Fruit fly (Drosophila melanogaster): Measurements from ENCODE around the gene CG9743.

CG9743 gene

dm6 chr3R:30203104-30203986, 547 bp upstream of the CG9743 start (continued):
- peak; percentile 93 for TF ChIP-seq sima (GFP tag; optimal IDR thresholded peaks at IDR 0.05)
- peak; percentile 94 for TF ChIP-seq CG18262 (tag; optimal IDR thresholded peaks at IDR 0.05)
- no peak for TF ChIP-seq CG42726 (GFP tag; IDR thresholded peaks at IDR 0.05; ENCODE audit: partially characterized antibody)
- TF ChIP-seq CG15011 (GFP tag; optimal IDR thresholded peaks at IDR 0.05), result peak; percentile 94
- TF ChIP-seq Hr39 (optimal IDR thresholded peaks at IDR 0.05), result no peak
- TF ChIP-seq CG12236 (GFP tag; optimal IDR thresholded peaks at IDR 0.05), result peak; percentile 82
- peak; percentile 97 for TF ChIP-seq fd96Cb (tag; optimal IDR thresholded peaks at IDR 0.05)
- TF ChIP-seq CG14441 (GFP tag; IDR thresholded peaks at IDR 0.05), result peak; percentile 92
- TF ChIP-seq CG13775 (GFP tag; optimal IDR thresholded peaks at IDR 0.05), result peak; percentile 85
- TF ChIP-seq CG1603 (tag; optimal IDR thresholded peaks at IDR 0.05), result peak; percentile 96
- peak; percentile 76 for TF ChIP-seq ash1 (GFP tag; optimal IDR thresholded peaks at IDR 0.05)
- TF ChIP-seq Aef1 (GFP tag; IDR thresholded peaks at IDR 0.05), result peak; percentile 98

dm6 chr3R:30201064-30201463, 1.7 kb downstream of the CG9743 start:
- TF ChIP-seq Hr78 (GFP tag; optimal IDR thresholded peaks at IDR 0.05) (no peak), org-1 (GFP tag; optimal IDR thresholded peaks at IDR 0.05) (no peak), CG15011 (GFP tag; optimal IDR thresholded peaks at IDR 0.05) (no peak), CG32532 (GFP tag; IDR thresholded peaks at IDR 0.05) (0 out of 2 replicates have a peak, but pooled peaks have one; percentile 15), Atf3 (GFP tag; optimal IDR thresholded peaks at IDR 0.05) (no peak), BEAF-32 (GFP tag; optimal IDR thresholded peaks at IDR 0.05) (no peak), CG17612 (GFP tag; IDR thresholded peaks at IDR 0.05) (no peak), Side (GFP tag; optimal IDR thresholded peaks at IDR 0.05) (no peak), kay (GFP tag; optimal IDR thresholded peaks at IDR 0.05) (no peak), CG7357 (GFP tag; IDR thresholded peaks at IDR 0.05) (no peak), fd3F (GFP tag; optimal IDR thresholded peaks at IDR 0.05) (no peak), kni (GFP tag; optimal IDR thresholded peaks at IDR 0.05) (no peak), Spps (tag; optimal IDR thresholded peaks at IDR 0.05) (no peak), GATAe (GFP tag; conservative IDR thresholded peaks at IDR 0.05) (peak; percentile 23), Dbx (GFP tag; IDR thresholded peaks at IDR 0.05) (no peak), nom (GFP tag; optimal IDR thresholded peaks at IDR 0.05) (no peak), Dad (GFP tag; optimal IDR thresholded peaks at IDR 0.05) (no peak), so (GFP tag; IDR thresholded peaks at IDR 0.05) (no peak), da (GFP tag; optimal IDR thresholded peaks at IDR 0.05) (no peak), sd (tag; optimal IDR thresholded peaks at IDR 0.05) (peak; percentile 79), Deaf1 (tag; optimal IDR thresholded peaks at IDR 0.05) (no peak), vnd (GFP tag; IDR thresholded peaks at IDR 0.05; ENCODE audit: partially characterized antibody) (0 out of 3 replicates have a peak, but pooled peaks have one; percentile 37), sug (tag; optimal IDR thresholded peaks at IDR 0.05) (peak; percentile 95), CG1024 (GFP tag; IDR thresholded peaks at IDR 0.05) (no peak), zfh2 (GFP tag; optimal IDR thresholded peaks at IDR 0.05) (no peak), emc (GFP tag; optimal IDR thresholded peaks at IDR 0.05) (no peak), hbn (GFP tag; IDR thresholded peaks at IDR 0.05; ENCODE audit: partially characterized antibody) (no peak), Ets65A (GFP tag) (peak; percentile 87), exex (tag; optimal IDR thresholded peaks at IDR 0.05) (peak; percentile 83), Antp (GFP tag; optimal IDR thresholded peaks at IDR 0.05) (no peak), mirr (GFP tag; optimal IDR thresholded peaks at IDR 0.05) (peak; percentile 8), Adf1 (GFP tag; IDR thresholded peaks at IDR 0.05) (peak; percentile 21; the same call in 1 of the 2 replicates), CG34376 (GFP tag; optimal IDR thresholded peaks at IDR 0.05) (peak; percentile 87), her (GFP tag; optimal IDR thresholded peaks at IDR 0.05) (no peak), crol (GFP tag; IDR thresholded peaks at IDR 0.05) (peak; percentile 67; the same call in 1 of the 2 replicates), CG10543 (GFP tag; optimal IDR thresholded peaks at IDR 0.05) (no peak)

All from whole organism, embryonic.